Fruit fly (Drosophila melanogaster): ENCODE results near the gene Ssdp.

The Ssdp gene

DNA sequence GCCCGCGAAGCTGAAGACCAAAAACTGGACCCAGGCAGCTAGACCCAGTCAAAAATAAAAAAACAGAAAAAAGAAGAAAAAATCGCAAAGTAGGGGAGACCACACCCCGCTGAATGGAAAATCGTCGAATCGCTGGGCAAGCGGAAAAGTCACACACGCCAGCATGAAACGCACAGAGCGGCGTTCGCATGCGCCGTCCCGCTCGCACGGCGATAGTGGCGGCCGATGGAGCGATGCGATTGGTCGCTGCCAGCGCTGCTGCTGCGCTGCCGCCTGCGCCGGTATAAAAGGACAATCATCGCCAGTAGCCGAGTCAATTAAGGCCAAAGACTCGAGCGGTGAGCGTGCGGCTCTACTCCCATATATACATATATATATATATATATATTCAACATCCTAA is 36.5 kb upstream of the Ssdp start, which contains the start of gene repo:
repo (plus strand) TSS at position 314 of the 400 bp plus-strand sequence.
- TF ChIP-seq hkb (optimal IDR thresholded peaks at IDR 0.05) (no peak), hkb (GFP tag; IDR thresholded peaks at IDR 0.05) (no peak), CG33557 (GFP tag; optimal IDR thresholded peaks at IDR 0.05) (no peak), bowl (GFP tag; IDR thresholded peaks at IDR 0.05) (no peak), esg (GFP tag; conservative IDR thresholded peaks at IDR 0.05) (no peak), Spps (tag; optimal IDR thresholded peaks at IDR 0.05) (no peak), Opbp (GFP tag; IDR thresholded peaks at IDR 0.05; ENCODE audit: partially characterized antibody) (0 out of 3 replicates have a peak, but pooled peaks have one; percentile 30), CG17912 (GFP tag; optimal IDR thresholded peaks at IDR 0.05) (no peak), CG6791 (GFP tag; IDR thresholded peaks at IDR 0.05; ENCODE audit: partially characterized antibody) (peak; percentile 56; the same call in 2 of the 3 replicates), Neu2 (GFP tag; optimal IDR thresholded peaks at IDR 0.05; ENCODE audit: borderline replicate concordance) (no peak), Nf-YC (tag; optimal IDR thresholded peaks at IDR 0.05) (peak; percentile 98), Adf1 (GFP tag; IDR thresholded peaks at IDR 0.05) (peak; percentile 89), CG32772 (GFP tag; IDR thresholded peaks at IDR 0.05) (peak; percentile 36; the same call in 1 of the 2 replicates), sna (GFP tag; IDR thresholded peaks at IDR 0.05; ENCODE audit: partially characterized antibody) (no peak), bbx (GFP tag; IDR thresholded peaks at IDR 0.05; ENCODE audit: partially characterized antibody) (peak; percentile 27; the same call in 1 of the 2 replicates), CG12155 (GFP tag; optimal IDR thresholded peaks at IDR 0.05) (no peak), NFAT (GFP tag; IDR thresholded peaks at IDR 0.05) (no peak), otp (GFP tag; IDR thresholded peaks at IDR 0.05) (0 out of 3 replicates have a peak, but pooled peaks have one; percentile 25), CG32532 (GFP tag; IDR thresholded peaks at IDR 0.05) (peak; percentile 31; the same call in 1 of the 2 replicates), zen (tag; optimal IDR thresholded peaks at IDR 0.05) (peak; percentile 37), lilli (GFP tag; optimal IDR thresholded peaks at IDR 0.05) (no peak), ham (GFP tag; IDR thresholded peaks at IDR 0.05) (no peak), Bdp1 (GFP tag; optimal IDR thresholded peaks at IDR 0.05) (no peak), Jarid2 (GFP tag; optimal IDR thresholded peaks at IDR 0.05) (peak; percentile 47), CG8944 (GFP tag; optimal IDR thresholded peaks at IDR 0.05) (no peak), CG2199 (GFP tag; IDR thresholded peaks at IDR 0.05) (0 out of 3 replicates have a peak, but pooled peaks have one; percentile 53), wdn (GFP tag; IDR thresholded peaks at IDR 0.05) (no peak), Sox102F (GFP tag; optimal IDR thresholded peaks at IDR 0.05) (no peak), Dll (GFP tag; IDR thresholded peaks at IDR 0.05; ENCODE audit: partially characterized antibody) (0 out of 4 replicates have a peak, but pooled peaks have one; percentile 40), Deaf1 (tag; optimal IDR thresholded peaks at IDR 0.05) (peak; percentile 6), CG5180 (GFP tag; optimal IDR thresholded peaks at IDR 0.05) (peak; percentile 12), MESR4 (GFP tag; optimal IDR thresholded peaks at IDR 0.05) (no peak), CG9437 (GFP tag; optimal IDR thresholded peaks at IDR 0.05) (no peak), Dref (GFP tag; IDR thresholded peaks at IDR 0.05) (peak; percentile 23; the same call in 1 of the 2 replicates), CG1832 (GFP tag; optimal IDR thresholded peaks at IDR 0.05) (peak; percentile 90), Eip74EF (GFP tag; optimal IDR thresholded peaks at IDR 0.05) (no peak), ci (GFP tag; IDR thresholded peaks at IDR 0.05) (0 out of 3 replicates have a peak, but pooled peaks have one; percentile 22), CG15514 (GFP tag; optimal IDR thresholded peaks at IDR 0.05) (no peak), stc (GFP tag; IDR thresholded peaks at IDR 0.05) (no peak), gcm (GFP tag; optimal IDR thresholded peaks at IDR 0.05) (peak; percentile 93), repo (GFP tag; optimal IDR thresholded peaks at IDR 0.05) (peak; percentile 19), ewg (GFP tag; optimal IDR thresholded peaks at IDR 0.05) (peak; percentile 18), Abd-B (GFP tag; optimal IDR thresholded peaks at IDR 0.05) (no peak), Scr (GFP tag; IDR thresholded peaks at IDR 0.05; ENCODE audit: partially characterized antibody) (0 out of 2 replicates have a peak, but pooled peaks have one; percentile 23), bigmax (GFP tag; optimal IDR thresholded peaks at IDR 0.05) (no peak), D (optimal IDR thresholded peaks at IDR 0.05) (no peak), D (GFP tag; optimal IDR thresholded peaks at IDR 0.05) (no peak), Nf-YB (GFP tag; optimal IDR thresholded peaks at IDR 0.05) (peak; percentile 99), CG3281 (GFP tag; optimal IDR thresholded peaks at IDR 0.05) (no peak), chif (GFP tag; optimal IDR thresholded peaks at IDR 0.05) (no peak)

Measured in whole organism, embryonic.